Worm (Caenorhabditis elegans) whole organism, late embryonic: ENCODE measurements around the gene hda-5.

Experiments
- K09A11.1 ChIP-seq: sonication (generic microtip); optimal IDR thresholded peaks from 2 replicates; lab custom pipeline; 2017; ENCODE audit warnings: antibody characterized with exemption, mild to moderate bottlenecking, missing genetic modification characterization, missing compliant biosample characterization; ENCODE audit not compliant: insufficient read depth
- ahr-1 ChIP-seq: sonication (generic microtip); optimal IDR thresholded peaks from 2 replicates; lab custom pipeline; 2016; ENCODE audit warnings: missing genetic modification characterization, missing compliant biosample characterization
- ama-1 ChIP-seq: fragments of 150-350 bp; optimal IDR thresholded peaks from 2 replicates; lab custom pipeline; 2014
- ceh-14 ChIP-seq: sonication (generic microtip); optimal IDR thresholded peaks from 2 replicates; lab custom pipeline; 2016; ENCODE audit warnings: missing genotype, missing genetic modification characterization, missing compliant biosample characterization
- ceh-18 ChIP-seq: sonication (generic microtip); optimal IDR thresholded peaks from 2 replicates; lab custom pipeline; 2016; ENCODE audit warnings: missing genetic modification characterization, missing compliant biosample characterization
- ceh-22 ChIP-seq: sonication (generic microtip); optimal IDR thresholded peaks from 2 replicates; lab custom pipeline; 2017; ENCODE audit warnings: missing biosample characterization, missing genetic modification characterization
- ceh-24 ChIP-seq: sonication (generic microtip); optimal IDR thresholded peaks from 2 replicates; lab custom pipeline; 2016; ENCODE audit warnings: mild to moderate bottlenecking, missing genetic modification characterization, missing compliant biosample characterization
- ceh-30 ChIP-seq: fragments of 150-350 bp; optimal IDR thresholded peaks from 2 replicates; lab custom pipeline; 2014; ENCODE audit warnings: missing biosample characterization, missing genetic modification characterization
- ceh-31 ChIP-seq: sonication (generic microtip); optimal IDR thresholded peaks from 2 replicates; lab custom pipeline; 2016; ENCODE audit warnings: missing genetic modification characterization, missing compliant biosample characterization
- ceh-45 ChIP-seq: fragments of 200-800 bp; sonication (Bioruptor generic); IDR thresholded peaks from 2 replicates; pipeline ENCODE4 v1.3.6; 2022; ENCODE audit warnings: missing genetic modification reagents, missing genetic modification characterization, missing compliant biosample characterization
- ceh-48 ChIP-seq: sonication (generic microtip); optimal IDR thresholded peaks from 2 replicates; lab custom pipeline; 2016; ENCODE audit warnings: missing genetic modification characterization, inconsistent platforms, missing compliant biosample characterization
- ceh-6 ChIP-seq: fragments of 200-800 bp; sonication (Bioruptor generic); optimal IDR thresholded peaks from 2 replicates; lab custom pipeline; 2018; ENCODE audit warnings: mild to moderate bottlenecking, missing genetic modification characterization, missing compliant biosample characterization
- ceh-9 ChIP-seq: sonication (generic microtip); optimal IDR thresholded peaks from 2 replicates; lab custom pipeline; 2016; ENCODE audit warnings: mild to moderate bottlenecking, missing genetic modification characterization, inconsistent platforms, missing compliant biosample characterization
- dmd-4 ChIP-seq: sonication (generic microtip); optimal IDR thresholded peaks from 2 replicates; lab custom pipeline; 2016; ENCODE audit warnings: borderline replicate concordance, missing genetic modification characterization, missing compliant biosample characterization
- elt-2 ChIP-seq: sonication (generic microtip); optimal IDR thresholded peaks from 2 replicates; lab custom pipeline; 2016; ENCODE audit warnings: missing genetic modification reagents, missing genetic modification characterization, missing compliant biosample characterization
- elt-4 ChIP-seq: sonication (generic microtip); optimal IDR thresholded peaks from 2 replicates; lab custom pipeline; 2016; ENCODE audit warnings: missing genetic modification characterization, missing compliant biosample characterization
- fkh-10 ChIP-seq: fragments of 150-350 bp; optimal IDR thresholded peaks from 2 replicates; lab custom pipeline; 2014; ENCODE audit warnings: missing biosample characterization, missing genetic modification reagents, missing genetic modification characterization
- hlh-13 ChIP-seq: fragments of 200-800 bp; sonication (Bioruptor generic); optimal IDR thresholded peaks from 2 replicates; lab custom pipeline; 2018; ENCODE audit warnings: mild to moderate bottlenecking, missing genetic modification characterization, missing compliant biosample characterization
- hlh-15 ChIP-seq: sonication (generic microtip); optimal IDR thresholded peaks from 2 replicates; lab custom pipeline; 2016; ENCODE audit warnings: missing genetic modification characterization, missing compliant biosample characterization
- hlh-6 ChIP-seq: sonication (generic microtip); optimal IDR thresholded peaks from 2 replicates; lab custom pipeline; 2016; ENCODE audit warnings: missing genotype, missing genetic modification characterization, missing compliant biosample characterization
- lim-6 ChIP-seq: sonication (generic microtip); optimal IDR thresholded peaks from 2 replicates; lab custom pipeline; 2016; ENCODE audit warnings: missing genetic modification characterization, missing compliant biosample characterization
- lin-11 ChIP-seq: fragments of 200-800 bp; sonication (Bioruptor generic); optimal IDR thresholded peaks from 2 replicates; lab custom pipeline; 2018; ENCODE audit warnings: mild to moderate bottlenecking, missing genetic modification characterization, missing compliant biosample characterization
- mec-3 ChIP-seq: sonication (generic microtip); optimal IDR thresholded peaks from 2 replicates; lab custom pipeline; 2016; ENCODE audit warnings: borderline replicate concordance, missing genetic modification characterization, missing compliant biosample characterization
- nhr-232 ChIP-seq: sonication (generic microtip); optimal IDR thresholded peaks from 2 replicates; lab custom pipeline; 2016; ENCODE audit warnings: missing genetic modification characterization, missing compliant biosample characterization
- odd-2 ChIP-seq: sonication (generic microtip); optimal IDR thresholded peaks from 2 replicates; lab custom pipeline; 2017; ENCODE audit warnings: antibody characterized with exemption, mild to moderate bottlenecking, missing genetic modification characterization, missing compliant biosample characterization
- pag-3 ChIP-seq: sonication (generic microtip); optimal IDR thresholded peaks from 2 replicates; lab custom pipeline; 2016; ENCODE audit warnings: missing compliant biosample characterization, missing genetic modification characterization, borderline replicate concordance
- pros-1 ChIP-seq: fragments of 150-350 bp; optimal IDR thresholded peaks from 2 replicates; lab custom pipeline; 2014; ENCODE audit warnings: missing biosample characterization, missing genetic modification reagents, missing genetic modification characterization
- ref-2 ChIP-seq: sonication (generic microtip); optimal IDR thresholded peaks from 2 replicates; lab custom pipeline; 2016; ENCODE audit warnings: missing genetic modification characterization, missing compliant biosample characterization
- rnt-1 ChIP-seq: sonication (generic microtip); optimal IDR thresholded peaks from 2 replicates; lab custom pipeline; 2016; ENCODE audit warnings: missing genetic modification characterization, missing compliant biosample characterization
- sox-2 ChIP-seq: fragments of 200-800 bp; sonication (Bioruptor generic); IDR thresholded peaks from 2 replicates; pipeline ENCODE4 v1.3.6; 2022; ENCODE audit warnings: missing genetic modification reagents, missing genetic modification characterization, missing compliant biosample characterization
- sox-4 ChIP-seq: sonication (generic microtip); optimal IDR thresholded peaks from 2 replicates; lab custom pipeline; 2017; ENCODE audit warnings: mild to moderate bottlenecking, missing genetic modification characterization, inconsistent platforms, missing compliant biosample characterization
- tbx-2 ChIP-seq: sonication (generic microtip); optimal IDR thresholded peaks from 2 replicates; lab custom pipeline; 2016; ENCODE audit warnings: missing genetic modification characterization, missing compliant biosample characterization
- tbx-7 ChIP-seq: sonication (generic microtip); optimal IDR thresholded peaks from 2 replicates; lab custom pipeline; 2016; ENCODE audit warnings: missing genotype, missing genetic modification characterization, missing compliant biosample characterization
- ttx-3 ChIP-seq: sonication (generic microtip); optimal IDR thresholded peaks from 2 replicates; lab custom pipeline; 2016; ENCODE audit warnings: missing genetic modification reagents, missing genetic modification characterization, missing compliant biosample characterization
- unc-3 ChIP-seq, 2 experiments: fragments of 200-800 bp in 1 of 2; sonication (Bioruptor generic) in 1 of 2; sonication (generic microtip) in 1 of 2; conservative IDR thresholded peaks in 1 of 2; optimal IDR thresholded peaks in 1 of 2; 2 replicates each; pipeline versions ENCODE4 v1.3.6 to Lab custom; 2016 to 2022; ENCODE audit warnings: missing compliant biosample characterization in 2 of 2, missing genetic modification characterization in 2 of 2, missing genetic modification reagents in 1 of 2
- unc-86 ChIP-seq: sonication (generic microtip); optimal IDR thresholded peaks from 2 replicates; lab custom pipeline; 2016; ENCODE audit warnings: missing genetic modification characterization, missing compliant biosample characterization
- ztf-16 ChIP-seq: sonication (generic microtip); optimal IDR thresholded peaks from 2 replicates; lab custom pipeline; 2017; ENCODE audit warnings: missing genetic modification characterization, missing compliant biosample characterization

hda-5 gene

ce11 chrII:11759277-11759676 lies 39.6 kb upstream of the hda-5 start, which contains the start of the genes F44E5.4 and F44E5.5 (continued):
- TF ChIP-seq dmd-4 (tag; lab: Kevin White, UChicago) = peak; percentile 40

- TF ChIP-seq sox-4 (tag; lab: Kevin White, UChicago) (no peak), K09A11.1 (no peak), ceh-24 (tag; lab: Kevin White, UChicago) (no peak), ahr-1 (tag; lab: Kevin White, UChicago) (no peak), unc-3 (GFP tag; conservative IDR thresholded peaks at IDR 0.05; lab: Robert Waterston, UW) (no peak), unc-3 (tag; optimal IDR thresholded peaks at IDR 0.05; lab: Kevin White, UChicago) (no peak), pros-1 (tag; lab: Kevin White, UChicago) (no peak), odd-2 (no peak), elt-4 (tag; lab: Kevin White, UChicago) (no peak), ama-1 (lab: Kevin White, UChicago) (no peak), elt-2 (tag; lab: Kevin White, UChicago) (no peak), ceh-22 (tag; lab: Kevin White, UChicago) (no peak), nhr-232 (no peak), tbx-7 (tag; lab: Kevin White, UChicago) (no peak), lim-6 (tag; lab: Kevin White, UChicago) (no peak), mec-3 (tag; lab: Kevin White, UChicago) (no peak)
Measured at ce11 chrII:11761806-11762512, 36.9 kb upstream of the hda-5 start.

ce11 chrII:11765506-11766152 lies 33.2 kb upstream of the hda-5 start:
- TF ChIP-seq ceh-14 (tag; lab: Kevin White, UChicago) = no peak
- no peak for TF ChIP-seq ceh-6 (GFP tag; lab: Kevin White, UChicago)
- TF ChIP-seq hlh-13 (GFP tag; lab: Kevin White, UChicago) = no peak
- no peak for TF ChIP-seq ceh-9
- TF ChIP-seq unc-86 = no peak
- no peak for TF ChIP-seq fkh-10 (GFP tag; lab: Kevin White, UChicago)
- TF ChIP-seq sox-4 (tag; lab: Kevin White, UChicago) = no peak
- TF ChIP-seq lin-11 = no peak
- no peak for TF ChIP-seq odd-2
- TF ChIP-seq ceh-24 (tag; lab: Kevin White, UChicago) = no peak
- no peak for TF ChIP-seq hlh-6 (tag; lab: Kevin White, UChicago)
- no peak for TF ChIP-seq lim-6 (tag; lab: Kevin White, UChicago)
- no peak for TF ChIP-seq ttx-3 (tag; lab: Kevin White, UChicago)
- TF ChIP-seq, all 69 proteins: peak for 0

- TF ChIP-seq unc-86 = no peak
- no peak for TF ChIP-seq ceh-24 (tag; lab: Kevin White, UChicago)
- no peak for TF ChIP-seq ahr-1 (tag; lab: Kevin White, UChicago)
- TF ChIP-seq lin-11 = no peak
- no peak for TF ChIP-seq ref-2 (tag; lab: Kevin White, UChicago)
- TF ChIP-seq hlh-15 (tag; lab: Kevin White, UChicago) = no peak
- TF ChIP-seq K09A11.1 = no peak
- no peak for TF ChIP-seq rnt-1 (tag; lab: Kevin White, UChicago)
- TF ChIP-seq sox-2 (GFP tag; lab: Robert Waterston, UW) = no peak
- no peak for TF ChIP-seq pag-3
- no peak for TF ChIP-seq tbx-2 (tag; lab: Kevin White, UChicago)
- TF ChIP-seq ceh-31 = no peak
- no peak for TF ChIP-seq ceh-6 (GFP tag; lab: Kevin White, UChicago)
- no peak for TF ChIP-seq ztf-16 (tag; lab: Kevin White, UChicago)
- no peak for TF ChIP-seq ceh-45
- TF ChIP-seq ceh-30 = no peak
- no peak for TF ChIP-seq ceh-48 (tag; lab: Kevin White, UChicago)
- TF ChIP-seq sox-4 (tag; lab: Kevin White, UChicago) = no peak
- TF ChIP-seq ceh-18 = no peak
Measured at ce11 chrII:11766472-11766871, 32.4 kb upstream of the hda-5 start, which contains the start of gene F44E5.2. Gene F44E5.2 (plus strand): TSS chrII:11766772.
